Worm (Caenorhabditis elegans): ENCODE results near the gene set-12.
A peak's percentile ranks its signal among the peaks of the same experiment; 100 is the strongest.

set-12 gene

ce11 chrX:7773714-7774318 is 37.7 kb upstream of the set-12 start:
- TF ChIP-seq nhr-23 (tag; optimal IDR thresholded peaks at IDR 0.05) (peak; percentile 33), nhr-43 (tag; optimal IDR thresholded peaks at IDR 0.05; ENCODE audit: poor library complexity, severe bottlenecking) (peak; percentile 14), egl-5 (tag; optimal IDR thresholded peaks at IDR 0.05) (no peak), fos-1 (tag; optimal IDR thresholded peaks at IDR 0.05) (peak; percentile 13), lin-15B (tag; optimal IDR thresholded peaks at IDR 0.05) (no peak), elt-2 (tag; optimal IDR thresholded peaks at IDR 0.05) (peak; percentile 31), snpc-4 (tag; optimal IDR thresholded peaks at IDR 0.05) (no peak), ceh-28 (tag; optimal IDR thresholded peaks at IDR 0.05) (peak; percentile 73), tbx-2 (tag; optimal IDR thresholded peaks at IDR 0.05) (peak; percentile 11), elt-1 (tag; optimal IDR thresholded peaks at IDR 0.05) (peak; percentile 96), lsy-12 (tag; optimal IDR thresholded peaks at IDR 0.05) (peak; percentile 31), pqm-1 (tag; optimal IDR thresholded peaks at IDR 0.05) (peak; percentile 12), nhr-25 (tag; optimal IDR thresholded peaks at IDR 0.05) (peak; percentile 62), nhr-11 (tag; optimal IDR thresholded peaks at IDR 0.05) (no peak), eor-1 (tag; optimal IDR thresholded peaks at IDR 0.05) (no peak), nhr-237 (tag; optimal IDR thresholded peaks at IDR 0.05) (no peak), ceh-16 (tag; optimal IDR thresholded peaks at IDR 0.05) (no peak), nfya-1 (tag; optimal IDR thresholded peaks at IDR 0.05; ENCODE audit: insufficient read depth) (peak; percentile 26)

- no peak for TF ChIP-seq pqm-1 (tag; optimal IDR thresholded peaks at IDR 0.05)
- no peak for TF ChIP-seq unc-39 (tag; optimal IDR thresholded peaks at IDR 0.05)
- no peak for TF ChIP-seq skn-1 (tag; optimal IDR thresholded peaks at IDR 0.05)
Observed at ce11 chrX:7752770-7753169, 16.7 kb upstream of the set-12 start, which contains the start of gene deg-1. deg-1 (plus strand) TSS chrX:7753070.

ce11 chrX:7750084-7750483 is 14.0 kb upstream of the set-12 start:
- TF ChIP-seq ztf-11 (tag; optimal IDR thresholded peaks at IDR 0.05) (no peak), pha-4 (tag; optimal IDR thresholded peaks at IDR 0.05) (no peak), nhr-43 (tag; optimal IDR thresholded peaks at IDR 0.05; ENCODE audit: poor library complexity, severe bottlenecking) (no peak), ztf-4 (tag; optimal IDR thresholded peaks at IDR 0.05) (no peak), egl-27 (tag; optimal IDR thresholded peaks at IDR 0.05) (no peak), ceh-82 (tag; optimal IDR thresholded peaks at IDR 0.05) (no peak), fkh-10 (GFP tag; optimal IDR thresholded peaks at IDR 0.05) (no peak), ceh-9 (tag; optimal IDR thresholded peaks at IDR 0.05) (no peak), sea-2 (GFP tag; optimal IDR thresholded peaks at IDR 0.05) (no peak), zag-1 (tag; optimal IDR thresholded peaks at IDR 0.05) (no peak)

- TF ChIP-seq ZK546.5 (tag; optimal IDR thresholded peaks at IDR 0.05) (no peak), nhr-25 (tag; optimal IDR thresholded peaks at IDR 0.05) (no peak), nfya-1 (tag; optimal IDR thresholded peaks at IDR 0.05; ENCODE audit: insufficient read depth) (peak; percentile 52)
Observed at ce11 chrX:7745386-7745785, 9.3 kb upstream of the set-12 start.

- TF ChIP-seq nhr-28 (tag; optimal IDR thresholded peaks at IDR 0.05): no peak
- no peak for TF ChIP-seq lin-39 (tag; optimal IDR thresholded peaks at IDR 0.05)
- TF ChIP-seq elt-2 (tag; optimal IDR thresholded peaks at IDR 0.05): no peak
Observed at ce11 chrX:7743939-7744338, 7.9 kb upstream of the set-12 start, which contains the start of gene ref-2. ref-2 (plus strand) TSS chrX:7744239.

- TF ChIP-seq nhr-23 (tag; optimal IDR thresholded peaks at IDR 0.05) (no peak), pqm-1 (tag; optimal IDR thresholded peaks at IDR 0.05) (no peak), nhr-67 (tag; optimal IDR thresholded peaks at IDR 0.05) (no peak), ceh-9 (tag; optimal IDR thresholded peaks at IDR 0.05) (no peak), nfya-1 (tag; optimal IDR thresholded peaks at IDR 0.05; ENCODE audit: insufficient read depth) (no peak), fos-1 (tag; optimal IDR thresholded peaks at IDR 0.05) (no peak)
Observed at ce11 chrX:7739353-7739752, 3.3 kb upstream of the set-12 start, which contains the start of gene K09F5.1. K09F5.1 (plus strand) TSS chrX:7739653.

All from whole organism, L3 larva.